Fruit fly (Drosophila melanogaster) whole organism, embryonic: ENCODE results near the gene haf.

Source experiments
- Blimp-1 ChIP-seq: fragments of 200-800 bp; sonication (Bioruptor generic); optimal IDR thresholded peaks from 3 replicates; lab custom pipeline; 2018; ENCODE audit warnings: missing biosample characterization, missing genetic modification characterization, mild to moderate bottlenecking, moderate library complexity, missing genetic modification reagents
- CG11695 ChIP-seq: fragments of 200-800 bp; sonication (Bioruptor generic); IDR thresholded peaks from 3 replicates; pipeline ENCODE4 v1.3.6; 2022; ENCODE audit warnings: missing biosample characterization, missing genetic modification characterization
- CG12104 ChIP-seq: fragments of 200-800 bp; sonication (Bioruptor generic); optimal IDR thresholded peaks from 3 replicates; lab custom pipeline; 2016; ENCODE audit warnings: missing biosample characterization, missing genetic modification characterization
- CG12155 ChIP-seq: fragments of 200-800 bp; sonication (Bioruptor generic); optimal IDR thresholded peaks from 3 replicates; lab custom pipeline; 2016; ENCODE audit warnings: missing biosample characterization, missing genetic modification characterization
- CG12744 ChIP-seq: fragments of 200-800 bp; sonication (Bioruptor generic); optimal IDR thresholded peaks from 2 replicates; lab custom pipeline; 2016; ENCODE audit warnings: missing biosample characterization, missing genetic modification characterization
- CG15011 ChIP-seq: fragments of 200-800 bp; sonication (Bioruptor generic); optimal IDR thresholded peaks from 3 replicates; lab custom pipeline; 2018; ENCODE audit warnings: missing biosample characterization, mild to moderate bottlenecking, missing genetic modification characterization
- CG16813 ChIP-seq: fragments of 200-800 bp; sonication (Bioruptor generic); IDR thresholded peaks from 3 replicates; pipeline ENCODE4 v1.3.6; 2022; ENCODE audit warnings: missing biosample characterization, missing genetic modification characterization; ENCODE audit not compliant: partially characterized antibody
- CG17361 ChIP-seq: fragments of 200-800 bp; sonication (Bioruptor generic); IDR thresholded peaks from 3 replicates; pipeline ENCODE4 v1.3.6; 2022; ENCODE audit warnings: missing biosample characterization, missing genetic modification characterization
- CG3065 ChIP-seq: fragments of 200-800 bp; sonication (Bioruptor generic); optimal IDR thresholded peaks from 2 replicates; lab custom pipeline; 2016; ENCODE audit warnings: missing biosample characterization, missing genetic modification characterization
- CG4617 ChIP-seq: fragments of 200-800 bp; sonication (Bioruptor generic); optimal IDR thresholded peaks from 3 replicates; lab custom pipeline; 2016; ENCODE audit warnings: missing biosample characterization, missing genetic modification characterization, borderline replicate concordance
- CG6765 ChIP-seq: fragments of 200-800 bp; sonication (Bioruptor generic); optimal IDR thresholded peaks from 3 replicates; lab custom pipeline; 2017; ENCODE audit warnings: missing biosample characterization, mild to moderate bottlenecking, missing genetic modification characterization
- CG6813 ChIP-seq: fragments of 200-800 bp; sonication (Bioruptor generic); optimal IDR thresholded peaks from 2 replicates; lab custom pipeline; 2017; ENCODE audit warnings: missing biosample characterization, missing genetic modification characterization, mild to moderate bottlenecking, moderate library complexity, missing genetic modification reagents
- CG7556 ChIP-seq: fragments of 200-800 bp; sonication (Bioruptor generic); optimal IDR thresholded peaks from 2 replicates; lab custom pipeline; 2017; ENCODE audit warnings: missing biosample characterization, mild to moderate bottlenecking, missing genetic modification characterization
- CG8089 ChIP-seq: fragments of 200-800 bp; sonication (Bioruptor generic); optimal IDR thresholded peaks from 3 replicates; lab custom pipeline; 2016; ENCODE audit warnings: missing biosample characterization, missing genetic modification characterization
- CG8924 ChIP-seq: fragments of 200-800 bp; optimal IDR thresholded peaks from 3 replicates; lab custom pipeline; 2019; ENCODE audit warnings: missing biosample characterization, mild to moderate bottlenecking, missing genetic modification characterization, moderate library complexity
- CkIIα-i1 ChIP-seq: fragments of 200-800 bp; sonication (Bioruptor generic); IDR thresholded peaks from 2 replicates; pipeline ENCODE4 v1.3.6; 2022; ENCODE audit warnings: missing biosample characterization, missing genetic modification characterization
- CoRest ChIP-seq: fragments of 200-800 bp; sonication (Bioruptor generic); optimal IDR thresholded peaks from 3 replicates; lab custom pipeline; 2018; ENCODE audit warnings: missing biosample characterization, mild to moderate bottlenecking, missing genetic modification characterization, moderate library complexity
- D ChIP-seq, 2 experiments: fragments of 200-800 bp in 1 of 2; fragments of >200 bp in 1 of 2; sonication (Bioruptor generic) in 1 of 2; optimal IDR thresholded peaks; 2 replicates in 1 of 2; 3 replicates in 1 of 2; lab custom pipeline; 2017; ENCODE audit warnings: mild to moderate bottlenecking in 1 of 2, missing biosample characterization in 1 of 2, missing genetic modification characterization in 1 of 2, missing genetic modification reagents in 1 of 2
- Eip74EF ChIP-seq, 2 experiments: fragments of 200-800 bp in 1 of 2; fragments of >200 bp in 1 of 2; sonication (Bioruptor generic) in 1 of 2; optimal IDR thresholded peaks; 2 replicates each; lab custom pipeline; 2017 to 2019; ENCODE audit warnings: missing biosample characterization in 2 of 2, missing genetic modification characterization in 2 of 2, mild to moderate bottlenecking in 1 of 2, moderate library complexity in 1 of 2
- Hmr ChIP-seq: fragments of 200-800 bp; sonication (Bioruptor generic); optimal IDR thresholded peaks from 3 replicates; lab custom pipeline; 2017; ENCODE audit warnings: mild to moderate bottlenecking, missing biosample characterization, missing genetic modification reagents, missing genetic modification characterization
- Hr3 ChIP-seq: fragments of 200-800 bp; sonication (Bioruptor generic); optimal IDR thresholded peaks from 3 replicates; lab custom pipeline; 2016; ENCODE audit warnings: missing biosample characterization, missing genetic modification characterization
- Hr78 ChIP-seq, 2 experiments: fragments of 200-800 bp in 1 of 2; fragments of >200 bp in 1 of 2; sonication (Bioruptor generic) in 1 of 2; optimal IDR thresholded peaks; 2 replicates each; lab custom pipeline; 2017 to 2019; ENCODE audit warnings: missing biosample characterization in 2 of 2, missing genetic modification characterization in 2 of 2, mild to moderate bottlenecking in 1 of 2, moderate library complexity in 1 of 2
- Lim3 ChIP-seq: fragments of 200-800 bp; sonication (Bioruptor generic); IDR thresholded peaks from 2 replicates; pipeline ENCODE4 v1.3.6; 2022; ENCODE audit warnings: missing biosample characterization, missing genetic modification characterization
- Max ChIP-seq: fragments of 200-800 bp; sonication (Bioruptor generic); optimal IDR thresholded peaks from 2 replicates; lab custom pipeline; 2016; ENCODE audit warnings: missing biosample characterization, mild to moderate bottlenecking, missing genetic modification characterization
- Optix ChIP-seq: fragments of 200-800 bp; sonication (Bioruptor generic); IDR thresholded peaks from 3 replicates; pipeline ENCODE4 v1.3.6; 2022; ENCODE audit warnings: missing biosample characterization, missing genetic modification characterization
- Pdp1 ChIP-seq, 2 experiments: fragments of 200-800 bp; sonication (Bioruptor generic); optimal IDR thresholded peaks; 3 replicates each; lab custom pipeline; 2016; ENCODE audit warnings: missing biosample characterization in 2 of 2, missing genetic modification characterization in 2 of 2, mild to moderate bottlenecking in 1 of 2, moderate library complexity in 1 of 2
- Ssrp ChIP-seq: fragments of 200-800 bp; sonication (Bioruptor generic); optimal IDR thresholded peaks from 2 replicates; lab custom pipeline; 2018; ENCODE audit warnings: missing biosample characterization, mild to moderate bottlenecking, missing genetic modification characterization, moderate library complexity
- Xrp1 ChIP-seq: fragments of 200-800 bp; sonication (Bioruptor generic); IDR thresholded peaks from 2 replicates; pipeline ENCODE4 v1.3.6; 2022; ENCODE audit warnings: missing biosample characterization, missing genetic modification characterization
- cad ChIP-seq: fragments of >200 bp; optimal IDR thresholded peaks from 2 replicates; lab custom pipeline; 2017; ENCODE audit warnings: missing biosample characterization, missing genetic modification characterization
- cato ChIP-seq: fragments of 200-800 bp; sonication (Bioruptor generic); optimal IDR thresholded peaks from 2 replicates; lab custom pipeline; 2016; ENCODE audit warnings: missing biosample characterization, missing genetic modification characterization, borderline replicate concordance
- da ChIP-seq: fragments of 200-800 bp; sonication (Bioruptor generic); optimal IDR thresholded peaks from 2 replicates; lab custom pipeline; 2016; ENCODE audit warnings: missing biosample characterization, missing genetic modification characterization
- dmrt11E ChIP-seq: fragments of 200-800 bp; sonication (Bioruptor generic); optimal IDR thresholded peaks from 3 replicates; lab custom pipeline; 2018; ENCODE audit warnings: missing biosample characterization, mild to moderate bottlenecking, missing genetic modification characterization, moderate library complexity
- emc ChIP-seq: fragments of 200-800 bp; sonication (Bioruptor generic); optimal IDR thresholded peaks from 2 replicates; lab custom pipeline; 2016; ENCODE audit warnings: missing biosample characterization, missing genetic modification characterization
- eyg ChIP-seq: fragments of 200-800 bp; sonication (Bioruptor generic); optimal IDR thresholded peaks from 3 replicates; lab custom pipeline; 2016; ENCODE audit warnings: missing biosample characterization, missing genetic modification characterization
- fu2 ChIP-seq: fragments of 200-800 bp; sonication (Bioruptor generic); optimal IDR thresholded peaks from 2 replicates; lab custom pipeline; 2016; ENCODE audit warnings: missing biosample characterization, missing genetic modification characterization
- gsb-n ChIP-seq: fragments of 200-800 bp; sonication (Bioruptor generic); optimal IDR thresholded peaks from 3 replicates; lab custom pipeline; 2018; ENCODE audit warnings: missing biosample characterization, mild to moderate bottlenecking, missing genetic modification characterization
- insv ChIP-seq, 2 experiments: fragments of 200-800 bp; sonication (Bioruptor generic); optimal IDR thresholded peaks; 3 replicates each; lab custom pipeline; 2016 to 2018; ENCODE audit warnings: missing biosample characterization in 2 of 2, missing genetic modification characterization in 2 of 2
- klu ChIP-seq: fragments of 200-800 bp; sonication (Bioruptor generic); IDR thresholded peaks from 2 replicates; pipeline ENCODE4 v1.3.6; 2022; ENCODE audit warnings: missing biosample characterization, missing genetic modification characterization
- nom ChIP-seq: fragments of 200-800 bp; sonication (Bioruptor generic); optimal IDR thresholded peaks from 2 replicates; lab custom pipeline; 2017; ENCODE audit warnings: missing biosample characterization, missing genetic modification characterization, mild to moderate bottlenecking, moderate library complexity, missing genetic modification reagents
- phol ChIP-seq: fragments of 200-800 bp; sonication (Bioruptor generic); optimal IDR thresholded peaks from 3 replicates; lab custom pipeline; 2018; ENCODE audit warnings: missing biosample characterization, mild to moderate bottlenecking, missing genetic modification characterization, moderate library complexity
- ranshi ChIP-seq: fragments of 200-800 bp; sonication (Bioruptor generic); IDR thresholded peaks from 2 replicates; pipeline ENCODE4 v1.3.6; 2022; ENCODE audit warnings: missing biosample characterization, missing genetic modification characterization
- sens ChIP-seq: fragments of 200-800 bp; sonication (Bioruptor generic); peaks from one replicate; lab custom pipeline; 2016; ENCODE audit warnings: missing biosample characterization, missing genetic modification characterization
- shn ChIP-seq: fragments of 200-800 bp; sonication (Bioruptor generic); optimal IDR thresholded peaks from 3 replicates; lab custom pipeline; 2016; ENCODE audit warnings: missing biosample characterization, missing genetic modification characterization
- sr ChIP-seq: fragments of 200-800 bp; sonication (Bioruptor generic); IDR thresholded peaks from 3 replicates; pipeline ENCODE4 v1.3.6; 2022; ENCODE audit warnings: missing biosample characterization, missing genetic modification characterization
- tll ChIP-seq, 2 experiments: fragments of 200-800 bp in 1 of 2; fragments of >200 bp in 1 of 2; sonication (Bioruptor generic) in 1 of 2; optimal IDR thresholded peaks; 2 replicates each; lab custom pipeline; 2017 to 2019; ENCODE audit warnings: missing biosample characterization in 2 of 2, missing genetic modification characterization in 2 of 2, mild to moderate bottlenecking in 1 of 2, moderate library complexity in 1 of 2
- tna ChIP-seq: fragments of 200-800 bp; sonication (Bioruptor generic); IDR thresholded peaks from 2 replicates; pipeline ENCODE4 v1.3.6; 2022; ENCODE audit warnings: missing biosample characterization, missing genetic modification characterization; ENCODE audit not compliant: partially characterized antibody
- tx ChIP-seq: fragments of 200-800 bp; sonication (Bioruptor generic); optimal IDR thresholded peaks from 2 replicates; lab custom pipeline; 2016; ENCODE audit warnings: missing biosample characterization, missing genetic modification characterization
- usp ChIP-seq: fragments of >200 bp; optimal IDR thresholded peaks from 2 replicates; lab custom pipeline; 2017; ENCODE audit warnings: missing biosample characterization, missing genetic modification characterization
- vfl ChIP-seq: fragments of 200-800 bp; sonication (Bioruptor generic); optimal IDR thresholded peaks from 2 replicates; lab custom pipeline; 2016; ENCODE audit warnings: missing biosample characterization, missing genetic modification characterization

Gene haf

dm6 chr2L:1627824-1628501, 73.0 kb downstream of the haf start (continued):
- TF ChIP-seq Optix (no peak), CoRest (peak; percentile 50), CkIIα-i1 (GFP tag; lab: Robert Waterston, UW) (no peak), klu (no peak), Pdp1 (GFP tag; optimal IDR thresholded peaks at IDR 0.05; lab: Kevin White, UChicago) (peak; percentile 17 to 63), CG4617 (no peak), CG12155 (GFP tag; lab: Kevin White, UChicago) (peak; percentile 58), D (optimal IDR thresholded peaks at IDR 0.05; lab: Kevin White, UChicago) (no peak), D (GFP tag; optimal IDR thresholded peaks at IDR 0.05; lab: Kevin White, UChicago) (no peak), CG8089 (GFP tag; lab: Kevin White, UChicago) (peak; percentile 10), fu2 (GFP tag; lab: Kevin White, UChicago) (peak; percentile 49), CG6765 (peak; percentile 50), tll (GFP tag; optimal IDR thresholded peaks at IDR 0.05; lab: Kevin White, UChicago) (no peak), vfl (GFP tag; lab: Kevin White, UChicago) (peak; percentile 8), da (no peak), CG8924 (peak; percentile 48), Max (no peak), emc (GFP tag; lab: Kevin White, UChicago) (no peak), CG12104 (GFP tag; lab: Kevin White, UChicago) (peak; percentile 17), sr (no peak), dmrt11E (tag; lab: Kevin White, UChicago) (no peak), CG6813 (GFP tag; lab: Kevin White, UChicago) (peak; percentile 14), shn (GFP tag; lab: Kevin White, UChicago) (peak; percentile 63), ranshi (GFP tag; lab: Robert Waterston, UW) (peak; percentile 14), Blimp-1 (GFP tag; lab: Kevin White, UChicago) (no peak), CG16813 (GFP tag; lab: Robert Waterston, UW) (no peak), tx (GFP tag; lab: Kevin White, UChicago) (peak; percentile 46), nom (GFP tag; lab: Kevin White, UChicago) (no peak), insv (GFP tag; optimal IDR thresholded peaks at IDR 0.05; lab: Kevin White, UChicago) (no peak), Eip74EF (GFP tag; optimal IDR thresholded peaks at IDR 0.05; lab: Kevin White, UChicago) (peak in 1 of 2 experiments; percentile 30), Hmr (GFP tag; lab: Kevin White, UChicago) (peak; percentile 74), gsb-n (tag; lab: Kevin White, UChicago) (no peak), CG17361 (no peak), phol (no peak), cad (GFP tag; lab: Kevin White, UChicago) (no peak), cato (GFP tag; lab: Kevin White, UChicago) (no peak), usp (no peak), CG11695 (peak; percentile 72), CG3065 (no peak), CG7556 (peak; percentile 75), Hr3 (no peak), CG12744 (GFP tag; lab: Kevin White, UChicago) (peak; percentile 19), eyg (GFP tag; lab: Kevin White, UChicago) (peak; percentile 50), Lim3 (no peak), sens (GFP tag; lab: Kevin White, UChicago) (peak; percentile 75), Ssrp (no peak), tna (no peak), CG15011 (GFP tag; lab: Kevin White, UChicago) (no peak), Hr78 (GFP tag; optimal IDR thresholded peaks at IDR 0.05; lab: Kevin White, UChicago) (no peak), Xrp1 (GFP tag; lab: Robert Waterston, UW) (peak; percentile 40)
